Worm (Caenorhabditis elegans): ENCODE measurements around the gene C12D5.5.
"Not testable (repeated sequence)": the region's sequence is repeated elsewhere in the genome, so short reads cannot be mapped to it uniquely, and the experiment has no call there.

ce11 chrV:7703536-7703935, 35.5 kb downstream of the C12D5.5 start, which contains the start of gene srsx-40:
- TF ChIP-seq let-607 (tag; optimal IDR thresholded peaks at IDR 0.05); tbp1 (GFP tag; optimal IDR thresholded peaks at IDR 0.05); lin-35 (GFP tag; optimal IDR thresholded peaks at IDR 0.05); hsf-1 (GFP tag; IDR thresholded peaks at IDR 0.05); F22D6.2 (tag; optimal IDR thresholded peaks at IDR 0.05); lag-1 (GFP tag; IDR thresholded peaks at IDR 0.05); him-1 (tag; optimal IDR thresholded peaks at IDR 0.05); snpc-1.3 (tag; optimal IDR thresholded peaks at IDR 0.05; ENCODE audit: insufficient read depth); cebp-1 (GFP tag; IDR thresholded peaks at IDR 0.05); cebp-1 (tag; optimal IDR thresholded peaks at IDR 0.05): not testable (repeated sequence)
